Worm (Caenorhabditis elegans): Measurements from ENCODE around the gene oac-59.

- TF ChIP-seq bed-2 (GFP tag; IDR thresholded peaks at IDR 0.05) (no peak), lin-40 (tag; optimal IDR thresholded peaks at IDR 0.05) (no peak), ceh-27 (GFP tag; optimal IDR thresholded peaks at IDR 0.05) (no peak), efl-1 (GFP tag; optimal IDR thresholded peaks at IDR 0.05) (no peak), unc-130 (GFP tag; optimal IDR thresholded peaks at IDR 0.05) (no peak), rpc-1 (optimal IDR thresholded peaks at IDR 0.05) (no peak), rpc-1 (tag; optimal IDR thresholded peaks at IDR 0.05) (no peak)
These were observed 21.7 kb downstream of the oac-59 start, which contains the start of gene ltah-1.1 for ce11 chrIV:12279340-12279739.
